Worm (Caenorhabditis elegans): ENCODE results near the gene cbn-1.
A peak's percentile ranks its signal among the peaks of the same experiment; 100 is the strongest.

The cbn-1 gene

ce11 chrII:285627-286550 lies 46.4 kb downstream of the cbn-1 start, which contains the start of gene B0432.10 (continued):
- TF ChIP-seq F23B12.7 (tag; optimal IDR thresholded peaks at IDR 0.05; ENCODE audit: insufficient read depth) (peak; percentile 75), Y79H2A.3 (GFP tag; conservative IDR thresholded peaks at IDR 0.05) (no peak), die-1 (tag; optimal IDR thresholded peaks at IDR 0.05) (no peak), ccch-3 (GFP tag; optimal IDR thresholded peaks at IDR 0.05) (no peak), ztf-22 (GFP tag; optimal IDR thresholded peaks at IDR 0.05) (no peak), Y53G8AR.9 (GFP tag; conservative IDR thresholded peaks at IDR 0.05) (peak; percentile 78; the same call in 1 of the 2 replicates), Y56A3A.18 (GFP tag; IDR thresholded peaks at IDR 0.05) (no peak), unc-130 (GFP tag; optimal IDR thresholded peaks at IDR 0.05) (no peak), snpc-1.1 (tag; optimal IDR thresholded peaks at IDR 0.05; ENCODE audit: insufficient read depth) (no peak), repo-1 (tag; optimal IDR thresholded peaks at IDR 0.05) (no peak), C06A6.2 (GFP tag; conservative IDR thresholded peaks at IDR 0.05) (0 out of 2 replicates have a peak, but pooled peaks have one; percentile 32), madf-3 (GFP tag; IDR thresholded peaks at IDR 0.05) (0 out of 2 replicates have a peak, but pooled peaks have one; percentile 26), rcor-1 (GFP tag; IDR thresholded peaks at IDR 0.05) (peak; percentile 47), ztf-18 (tag; optimal IDR thresholded peaks at IDR 0.05) (peak; percentile 94), mcd-1 (GFP tag; IDR thresholded peaks at IDR 0.05) (peak; percentile 81), attf-6 (GFP tag; IDR thresholded peaks at IDR 0.05) (no peak), nhr-90 (tag; optimal IDR thresholded peaks at IDR 0.05) (no peak), B0261.1 (tag; optimal IDR thresholded peaks at IDR 0.05) (no peak), atf-7 (tag; optimal IDR thresholded peaks at IDR 0.05) (no peak), Y67H2A.10 (GFP tag; conservative IDR thresholded peaks at IDR 0.05) (no peak), attf-5 (GFP tag; optimal IDR thresholded peaks at IDR 0.05) (peak; percentile 52), hrde-1 (tag; optimal IDR thresholded peaks at IDR 0.05; ENCODE audit: borderline replicate concordance) (no peak), ceh-79 (tag; optimal IDR thresholded peaks at IDR 0.05) (no peak), ceh-27 (GFP tag; optimal IDR thresholded peaks at IDR 0.05) (no peak), snpc-1.3 (tag; optimal IDR thresholded peaks at IDR 0.05; ENCODE audit: insufficient read depth) (peak; percentile 64), dox-1 (GFP tag; IDR thresholded peaks at IDR 0.05) (peak; percentile 59), nhr-80 (tag; optimal IDR thresholded peaks at IDR 0.05) (peak; percentile 6), aptf-3 (GFP tag; IDR thresholded peaks at IDR 0.05) (no peak), F37B4.10 (GFP tag; IDR thresholded peaks at IDR 0.05) (no peak), ztf-26 (tag; optimal IDR thresholded peaks at IDR 0.05) (peak; percentile 36), rpc-1 (optimal IDR thresholded peaks at IDR 0.05) (no peak), rpc-1 (tag; optimal IDR thresholded peaks at IDR 0.05) (no peak), ztf-28 (GFP tag; IDR thresholded peaks at IDR 0.05) (no peak), gei-17 (GFP tag; optimal IDR thresholded peaks at IDR 0.05) (no peak), nfya-2 (GFP tag; IDR thresholded peaks at IDR 0.05) (no peak), zfh-2 (GFP tag; conservative IDR thresholded peaks at IDR 0.05) (no peak), tbp1 (GFP tag; optimal IDR thresholded peaks at IDR 0.05) (peak; percentile 30), nhr-179 (tag; optimal IDR thresholded peaks at IDR 0.05) (no peak), cebp-2 (GFP tag; IDR thresholded peaks at IDR 0.05) (no peak), ceh-40 (GFP tag; IDR thresholded peaks at IDR 0.05) (no peak), ztf-3 (GFP tag; optimal IDR thresholded peaks at IDR 0.05) (no peak), mel-28 (tag; optimal IDR thresholded peaks at IDR 0.05; ENCODE audit: borderline replicate concordance) (no peak), tbx-9 (tag; optimal IDR thresholded peaks at IDR 0.05; ENCODE audit: borderline replicate concordance) (no peak), F57C9.4 (tag; optimal IDR thresholded peaks at IDR 0.05) (no peak), lsy-27 (tag; optimal IDR thresholded peaks at IDR 0.05; ENCODE audit: borderline replicate concordance, insufficient read depth) (no peak), ets-4 (GFP tag; optimal IDR thresholded peaks at IDR 0.05) (no peak), him-1 (tag; optimal IDR thresholded peaks at IDR 0.05) (no peak)
